Worm (Caenorhabditis elegans) whole organism, young adult: ENCODE results near the gene gpa-5.

Source experiments
- bed-2 ChIP-seq: fragments of 200-800 bp; sonication (Bioruptor generic); IDR thresholded peaks from 2 replicates; pipeline ENCODE4 v1.3.6; 2022; ENCODE audit warnings: missing genetic modification reagents, missing genetic modification characterization, missing compliant biosample characterization
- egl-44 ChIP-seq: fragments of 200-800 bp; sonication (Bioruptor generic); IDR thresholded peaks from 2 replicates; pipeline ENCODE4 v1.3.6; 2022; ENCODE audit warnings: missing genetic modification reagents, missing genetic modification characterization, missing compliant biosample characterization
- nfya-1 ChIP-seq: sonication (generic microtip); optimal IDR thresholded peaks from 2 replicates; lab custom pipeline; 2017; ENCODE audit warnings: antibody characterized with exemption, missing compliant biosample characterization, missing genetic modification characterization, borderline replicate concordance; ENCODE audit not compliant: insufficient read depth
- nhr-90 ChIP-seq: sonication (generic microtip); optimal IDR thresholded peaks from 2 replicates; lab custom pipeline; 2016; ENCODE audit warnings: missing genotype, mild to moderate bottlenecking, missing genetic modification characterization, missing compliant biosample characterization

DNA sequence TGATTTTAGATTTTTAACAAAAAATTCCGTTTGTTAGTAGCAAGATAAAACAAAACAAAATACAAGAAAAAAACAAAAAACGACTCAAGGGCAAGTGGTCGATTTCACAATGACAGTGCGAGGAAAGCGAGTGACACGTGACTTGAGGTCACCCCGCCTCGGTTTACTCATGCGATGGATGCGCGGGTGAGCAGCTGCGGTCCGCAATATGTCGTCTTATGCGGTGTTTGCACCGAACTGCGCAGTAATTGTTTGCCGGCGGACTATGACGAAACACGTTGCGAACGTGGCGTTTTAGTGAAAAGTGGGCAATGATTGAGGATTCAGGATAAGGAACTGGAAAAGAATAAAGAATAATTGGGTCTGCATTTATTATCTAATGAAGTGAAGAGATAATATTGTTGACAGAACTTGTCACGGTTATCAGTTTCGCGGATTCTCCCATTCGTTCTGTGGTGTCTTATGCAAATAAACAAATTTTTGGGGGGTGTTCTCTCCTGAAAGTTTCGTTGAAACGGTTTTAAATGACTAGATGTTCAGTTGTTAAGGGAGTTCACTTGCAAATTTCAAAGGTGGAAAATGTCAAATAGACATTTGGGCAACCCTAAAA lies 49.4 kb downstream of the gpa-5 start:
- TF ChIP-seq nfya-1 (tag; lab: Kevin White, UChicago) (no peak), egl-44 (GFP tag; lab: Robert Waterston, UW) (no peak), nhr-90 (tag; lab: Kevin White, UChicago) (no peak), bed-2 (no peak)
